Worm (Caenorhabditis elegans) whole organism, dauer: ENCODE results near the gene C02F5.3.

Source experiments
- unc-62 ChIP-seq: sonication (generic microtip); optimal IDR thresholded peaks from 2 replicates; lab custom pipeline; 2017; ENCODE audit warnings: missing biosample characterization, missing genetic modification reagents, missing genetic modification characterization

C02F5.3 gene

ce11 chrIII:8237827-8238226, 7.9 kb upstream of the C02F5.3 start, which contains the start of gene tsp-2:
TSS of gene tsp-2 (minus strand) at chrIII:8237935.
- no peak for TF ChIP-seq unc-62 (GFP tag; lab: Kevin White, UChicago)

DNA sequence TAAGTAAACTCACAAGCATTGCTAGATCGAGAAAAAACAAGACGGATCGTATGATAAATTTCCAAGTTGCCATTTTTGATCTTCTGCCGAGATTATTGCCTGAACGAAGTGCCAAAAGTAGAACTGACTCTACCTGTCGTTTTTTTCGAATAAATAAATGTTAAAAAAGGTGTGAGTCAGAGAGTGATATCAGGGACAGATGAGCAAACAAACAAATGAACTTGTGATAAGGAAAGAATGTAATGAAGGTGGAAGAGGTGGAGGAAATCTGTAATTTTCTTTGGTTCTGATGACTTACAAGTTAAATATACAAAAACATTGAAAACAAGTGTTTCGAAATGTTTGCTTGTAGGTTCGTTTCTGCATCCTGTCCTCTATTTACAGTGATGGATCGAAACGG, 6.4 kb upstream of the C02F5.3 start, which contains the start of gene tsp-1:
TSS of gene tsp-1 (minus strand) at position 99 of the 400 bp plus-strand sequence.
- no peak for TF ChIP-seq unc-62 (GFP tag; lab: Kevin White, UChicago)

DNA sequence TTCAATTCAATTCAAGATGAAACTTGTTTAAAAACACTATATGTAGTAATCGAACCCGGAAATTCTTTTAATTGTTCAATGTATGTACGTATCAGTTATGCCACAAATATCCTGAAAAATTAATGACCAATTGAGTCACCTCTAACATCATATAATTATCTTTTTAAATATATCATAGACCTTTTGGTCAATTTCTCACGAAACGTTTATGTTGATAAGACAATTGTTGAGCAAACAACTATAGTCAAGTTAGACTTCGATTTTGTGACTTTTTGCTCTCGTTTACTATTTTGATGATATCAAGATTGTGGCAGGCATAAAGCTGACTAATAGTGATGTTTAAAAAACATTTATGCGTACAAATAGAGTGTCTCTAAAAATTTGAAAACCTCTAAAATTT, 5.4 kb upstream of the C02F5.3 start:
- no peak for TF ChIP-seq unc-62 (GFP tag; lab: Kevin White, UChicago)

DNA sequence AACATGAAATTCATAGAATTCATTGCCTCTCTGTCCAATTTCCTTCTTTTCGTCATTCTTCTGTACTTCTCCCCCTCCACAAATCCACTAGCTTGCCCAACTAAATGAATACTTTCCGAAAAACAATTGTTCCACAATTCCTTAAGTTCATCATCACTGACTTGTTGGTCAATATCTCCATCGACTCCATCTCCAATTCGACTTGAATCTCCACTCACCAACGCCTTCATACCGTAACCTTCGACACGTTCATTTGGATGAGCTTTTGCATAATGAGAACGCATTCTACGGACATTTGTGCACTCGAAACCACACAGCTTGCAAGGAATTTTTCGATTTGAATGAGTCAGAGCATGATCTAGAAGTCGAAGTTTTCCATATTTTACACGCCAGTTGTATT, 4.7 kb upstream of the C02F5.3 start:
- TF ChIP-seq unc-62 (GFP tag; lab: Kevin White, UChicago): no peak

DNA sequence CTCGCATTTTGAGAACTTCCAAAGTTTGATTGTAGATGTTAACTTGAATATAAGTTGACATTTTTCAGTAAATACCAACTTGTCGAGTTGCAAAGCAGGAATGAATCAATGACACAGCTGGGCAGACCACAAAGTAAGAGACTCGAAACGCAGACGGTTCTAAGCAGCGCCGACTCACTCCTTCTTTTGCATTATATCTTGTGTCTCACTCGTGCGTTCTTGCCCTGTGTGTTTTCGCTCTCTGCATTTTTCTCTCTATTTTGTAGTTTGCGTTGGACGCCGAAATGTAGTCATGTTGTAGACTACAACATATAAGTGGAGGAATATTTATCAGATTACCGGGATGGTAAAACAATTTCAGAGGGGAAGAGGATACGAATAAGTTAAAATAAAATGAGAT, 2.9 kb upstream of the C02F5.3 start, which contains the start of gene C02F5.12:
TSS of gene C02F5.12 (minus strand) at position 221 of the 400 bp plus-strand sequence.
- TF ChIP-seq unc-62 (GFP tag; lab: Kevin White, UChicago): no peak

DNA sequence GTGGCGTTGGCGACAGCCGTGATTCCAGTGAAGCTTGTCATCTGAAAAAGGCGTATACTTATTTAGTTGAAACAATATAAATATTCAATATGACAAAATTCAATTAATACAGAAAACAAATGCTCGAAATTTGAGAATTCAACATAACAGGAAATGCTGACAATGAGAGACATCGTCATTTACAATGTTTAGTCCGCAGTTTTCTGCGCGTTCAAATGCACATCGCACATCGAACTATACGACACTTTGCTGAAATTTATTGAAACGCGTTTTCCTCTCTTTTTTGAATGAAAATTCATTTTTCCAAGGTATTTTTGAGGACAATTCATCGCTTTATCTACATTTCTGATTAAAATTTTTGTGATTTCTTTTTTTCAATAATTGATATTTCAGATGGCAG, 1.6 kb upstream of the C02F5.3 start, which contains the start of the genes pbs-6 and cids-1:
TSS of gene pbs-6 (minus strand) at position 41 of the 400 bp plus-strand sequence.
TSS of gene cids-1 (plus strand) at position 394 of the 400 bp plus-strand sequence.
- TF ChIP-seq unc-62 (GFP tag; lab: Kevin White, UChicago): no peak

ce11 chrIII:8247051-8247450, 1.4 kb downstream of the C02F5.3 start, which contains the start of gene C02F5.13:
TSS of gene C02F5.13 (plus strand) at chrIII:8247351.
- no peak for TF ChIP-seq unc-62 (GFP tag; lab: Kevin White, UChicago)

DNA sequence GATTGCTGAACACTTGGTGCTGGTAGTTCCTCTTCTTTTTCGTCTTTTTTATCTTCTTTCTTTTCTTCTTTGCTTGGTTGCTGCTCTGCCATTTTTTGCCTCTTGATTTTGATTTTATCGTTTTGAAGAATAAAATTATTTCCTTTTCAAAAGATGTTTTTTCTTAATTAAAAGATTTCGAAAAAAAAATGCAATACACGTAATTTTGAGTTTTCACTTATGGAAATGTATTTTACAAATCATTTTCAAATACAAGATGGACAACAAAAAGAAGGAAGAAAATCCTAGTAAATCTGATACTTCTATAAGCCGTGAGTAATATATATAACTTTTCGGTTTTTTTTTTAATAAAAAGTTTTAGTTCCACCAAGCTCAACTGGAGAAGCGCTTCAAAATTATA, 3.7 kb downstream of the C02F5.3 start, which contains the start of the genes C02F5.10 and C02F5.2:
TSS of gene C02F5.10 (minus strand) at position 101 of the 400 bp plus-strand sequence.
TSS of gene C02F5.2 (plus strand) at position 239 of the 400 bp plus-strand sequence.
- no peak for TF ChIP-seq unc-62 (GFP tag; lab: Kevin White, UChicago)

DNA sequence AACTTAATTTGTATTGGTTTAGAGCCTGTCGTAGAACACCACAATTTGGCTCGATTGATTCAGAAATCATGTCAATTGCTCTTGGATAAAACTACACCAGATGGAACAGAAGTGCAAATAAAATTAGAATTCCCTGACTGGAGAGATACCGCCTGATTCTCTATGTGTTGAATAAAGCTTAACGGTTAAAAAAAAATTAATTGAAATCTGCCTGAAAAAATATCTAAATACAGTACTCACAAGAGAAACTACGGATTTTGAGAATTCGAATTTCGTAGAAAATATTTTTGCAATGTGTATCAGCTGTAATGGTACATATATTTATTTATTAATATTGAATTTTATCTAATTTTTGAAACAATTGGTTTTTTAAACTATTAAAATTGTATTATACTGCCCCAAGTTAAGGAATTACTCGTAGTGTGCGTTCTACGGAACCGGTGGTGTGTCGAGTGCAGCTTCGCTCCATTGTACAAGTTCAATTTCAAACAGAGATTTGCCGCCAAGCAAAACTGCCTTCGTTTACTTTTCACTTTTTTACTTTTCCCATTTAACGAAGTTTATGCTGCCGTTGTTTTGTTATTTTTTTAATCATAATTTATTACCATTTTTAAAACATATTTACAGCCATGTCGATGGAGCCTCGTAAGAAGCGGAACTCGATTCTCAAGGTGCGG, 4.5 kb downstream of the C02F5.3 start, which contains the start of gene knl-1:
TSS of gene knl-1 (plus strand) at position 626 of the 677 bp plus-strand sequence.
- TF ChIP-seq unc-62 (GFP tag; lab: Kevin White, UChicago): no peak

ce11 chrIII:8254938-8255337, 9.2 kb downstream of the C02F5.3 start, which contains the start of gene F09G8.5:
TSS of gene F09G8.5 (plus strand) at chrIII:8254975.
- TF ChIP-seq unc-62 (GFP tag; lab: Kevin White, UChicago): no peak

- no peak for TF ChIP-seq unc-62 (GFP tag; lab: Kevin White, UChicago)
Measured at ce11 chrIII:8258045-8258444, 12.4 kb downstream of the C02F5.3 start, which contains the start of gene ncr-2. TSS of gene ncr-2 (plus strand) at chrIII:8258345.

DNA sequence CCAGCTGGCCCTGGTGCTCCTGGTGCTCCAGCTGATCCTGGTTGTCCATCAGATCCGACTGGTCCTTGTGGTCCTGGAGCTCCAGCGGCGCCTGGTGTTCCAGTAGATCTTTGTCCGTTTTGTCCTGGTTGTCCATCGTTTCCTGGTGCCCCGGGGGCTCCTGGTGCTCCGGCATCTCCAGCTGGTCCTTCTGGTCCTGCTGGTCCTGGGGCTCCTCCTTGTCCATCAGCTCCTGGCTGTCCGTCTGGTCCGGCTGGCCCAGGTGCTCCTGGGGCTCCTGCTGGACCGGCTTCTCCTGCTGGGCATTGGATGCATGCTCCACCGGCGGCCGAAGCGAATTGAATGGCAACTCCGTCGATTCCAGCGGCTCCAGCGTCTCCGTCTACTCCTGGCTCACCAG, 16.9 kb downstream of the C02F5.3 start:
- TF ChIP-seq unc-62 (GFP tag; lab: Kevin White, UChicago): no peak

ce11 chrIII:8263377-8263776, 17.7 kb downstream of the C02F5.3 start, which contains the start of gene col-91:
TSS of gene col-91 (minus strand) at chrIII:8263664.
- no peak for TF ChIP-seq unc-62 (GFP tag; lab: Kevin White, UChicago)

DNA sequence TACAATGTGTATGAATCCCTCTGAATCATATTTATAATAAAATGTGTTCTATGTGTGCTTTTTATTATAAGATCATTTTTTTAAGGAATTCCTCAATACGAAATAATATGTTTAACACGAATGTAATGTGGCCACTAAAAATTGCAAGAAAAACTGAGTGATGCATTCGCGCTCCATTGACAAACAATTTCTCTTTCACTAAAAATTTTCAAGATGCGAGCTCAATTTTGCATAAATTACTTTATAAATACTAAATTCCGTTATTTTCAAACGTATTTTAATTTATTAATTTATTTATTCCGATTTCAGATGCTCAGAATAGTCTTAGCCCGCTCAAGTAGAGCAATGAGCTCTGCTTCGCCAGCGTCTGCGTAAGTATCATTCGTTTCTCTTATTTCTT, 20.1 kb downstream of the C02F5.3 start, which contains the start of gene mrps-9:
TSS of gene mrps-9 (plus strand) at position 310 of the 400 bp plus-strand sequence.
- TF ChIP-seq unc-62 (GFP tag; lab: Kevin White, UChicago): no peak

DNA sequence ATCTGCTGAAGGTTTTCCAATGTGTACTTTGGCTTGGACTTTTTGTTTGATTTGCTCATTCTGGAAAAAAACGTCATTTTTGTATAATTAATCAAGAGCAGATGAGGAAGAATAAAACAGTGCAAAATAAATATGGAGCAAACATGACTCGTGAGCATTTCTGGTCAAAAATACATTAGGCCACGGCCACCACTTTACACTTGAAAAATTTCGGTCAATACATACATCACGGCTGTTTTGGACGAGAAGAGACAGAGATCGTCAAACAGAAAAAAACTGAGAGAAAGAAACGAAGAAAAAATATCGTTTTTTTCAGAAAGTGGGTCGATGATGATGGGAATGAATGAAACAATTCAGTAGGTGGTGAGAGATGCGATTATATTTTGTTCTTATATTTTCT, 22.6 kb downstream of the C02F5.3 start, which contains the start of the genes F09G8.7 and crn-7:
TSS of gene F09G8.7 (minus strand) at position 60 of the 400 bp plus-strand sequence.
TSS of gene crn-7 (plus strand) at position 236 of the 400 bp plus-strand sequence.
- no peak for TF ChIP-seq unc-62 (GFP tag; lab: Kevin White, UChicago)

DNA sequence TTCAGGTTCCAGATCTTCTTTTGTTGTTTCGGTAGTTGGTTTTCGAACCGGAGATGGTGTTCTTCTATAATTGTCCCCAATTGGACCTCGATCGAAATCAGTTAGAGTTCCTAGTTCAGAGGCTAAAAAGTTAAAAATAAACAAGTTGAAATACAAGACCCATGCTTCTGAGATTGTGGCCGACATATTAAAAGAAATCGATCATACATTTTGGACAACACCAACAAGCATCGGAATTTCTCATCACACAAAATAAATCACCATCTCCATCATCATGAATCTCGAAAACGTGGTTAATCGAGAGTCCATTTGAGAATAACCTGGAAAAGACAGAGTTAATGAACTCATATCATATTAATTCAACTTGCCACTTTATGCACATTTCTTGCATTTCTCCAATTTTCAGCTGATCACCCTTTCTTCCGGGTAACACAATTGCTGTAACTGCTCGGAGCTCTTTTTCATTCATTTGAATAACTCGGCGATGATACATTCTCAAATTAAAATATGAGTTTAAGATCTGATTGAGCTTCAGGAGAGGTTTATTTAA, 26.1 kb downstream of the C02F5.3 start, which contains the start of the genes mps-4 and F09G8.10:
TSS of gene mps-4 (minus strand) at position 101 of the 550 bp plus-strand sequence.
TSS of gene F09G8.10 (minus strand) at position 500 of the 550 bp plus-strand sequence.
- TF ChIP-seq unc-62 (GFP tag; lab: Kevin White, UChicago): no peak
